Fruit fly (Drosophila melanogaster): ENCODE results near the gene CG14204.
A peak's percentile ranks its signal among the peaks of the same experiment; 100 is the strongest.

Gene CG14204

DNA sequence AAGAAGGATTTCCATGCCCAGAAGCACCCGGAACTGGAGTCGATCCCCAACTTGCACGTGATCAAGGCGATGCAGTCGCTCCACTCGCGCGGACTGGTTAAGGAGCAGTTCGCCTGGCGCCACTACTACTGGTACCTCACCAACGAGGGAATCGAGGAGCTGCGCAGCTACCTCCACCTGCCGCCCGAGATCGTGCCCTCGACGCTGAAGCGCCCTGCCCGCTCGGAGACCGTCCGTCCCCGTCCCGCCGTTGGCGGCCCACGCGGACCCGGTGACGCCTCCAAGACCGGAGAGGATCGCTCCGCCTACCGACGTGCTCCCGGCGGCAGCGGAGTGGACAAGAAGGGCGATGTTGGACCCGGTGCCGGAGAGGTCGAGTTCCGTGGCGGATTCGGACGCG, 15.1 kb downstream of the CG14204 start:
- TF ChIP-seq chm (GFP tag; IDR thresholded peaks at IDR 0.05) (peak; percentile 44; the same call in 1 of the 2 replicates), ken (GFP tag; IDR thresholded peaks at IDR 0.05) (0 out of 3 replicates have a peak, but pooled peaks have one; percentile 15), CG17912 (GFP tag; optimal IDR thresholded peaks at IDR 0.05) (no peak), sens (GFP tag) (peak; percentile 78), dmrt11E (tag; optimal IDR thresholded peaks at IDR 0.05) (no peak), ci (GFP tag; IDR thresholded peaks at IDR 0.05) (peak; percentile 46; the same call in 1 of the 3 replicates), Med (GFP tag) (peak; percentile 75), Usf (GFP tag; optimal IDR thresholded peaks at IDR 0.05) (no peak)

DNA sequence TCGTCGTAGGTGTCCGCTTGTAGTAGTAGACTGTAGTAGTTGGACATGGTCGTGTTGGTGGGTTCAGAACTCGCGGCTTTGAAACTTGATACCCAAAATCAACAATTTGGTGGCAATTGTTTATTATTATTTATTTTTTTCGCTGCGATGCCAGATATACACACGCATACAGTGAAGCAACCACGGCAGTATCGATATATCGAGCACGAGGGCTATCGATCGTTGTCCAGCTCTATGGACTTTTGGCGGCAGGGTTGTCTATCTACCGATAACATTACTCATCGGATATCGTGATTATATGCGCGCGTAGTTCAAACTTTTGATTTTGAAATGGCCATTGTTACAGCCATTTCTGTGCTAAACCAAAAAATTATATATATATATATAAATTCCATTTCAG, 18.2 kb downstream of the CG14204 start, which contains the start of gene CG14220:
CG14220 (minus strand) TSS at position 208 of the 400 bp plus-strand sequence.
- TF ChIP-seq sob (GFP tag; IDR thresholded peaks at IDR 0.05) (0 out of 2 replicates have a peak, but pooled peaks have one; percentile 5), CG30020 (tag; optimal IDR thresholded peaks at IDR 0.05) (peak; percentile 16), CG11504 (tag; optimal IDR thresholded peaks at IDR 0.05) (peak; percentile 10), knrl (GFP tag; IDR thresholded peaks at IDR 0.05; ENCODE audit: partially characterized antibody) (peak; percentile 87), CG32532 (GFP tag; IDR thresholded peaks at IDR 0.05) (no peak), CG14860 (GFP tag; IDR thresholded peaks at IDR 0.05; ENCODE audit: partially characterized antibody) (peak; percentile 90), Sry-δ (GFP tag; optimal IDR thresholded peaks at IDR 0.05) (peak; percentile 93), mld (GFP tag; IDR thresholded peaks at IDR 0.05; ENCODE audit: partially characterized antibody) (peak; percentile 93), CG2712 (tag; optimal IDR thresholded peaks at IDR 0.05) (peak; percentile 41), so (GFP tag; IDR thresholded peaks at IDR 0.05) (no peak), unc-4 (GFP tag; IDR thresholded peaks at IDR 0.05; ENCODE audit: partially characterized antibody) (peak; percentile 93), CHES-1-like (GFP tag; optimal IDR thresholded peaks at IDR 0.05) (peak; percentile 10), Aef1 (GFP tag; IDR thresholded peaks at IDR 0.05) (no peak), amos (GFP tag; IDR thresholded peaks at IDR 0.05; ENCODE audit: partially characterized antibody) (peak; percentile 95), C15 (GFP tag; IDR thresholded peaks at IDR 0.05) (no peak), CG2129 (GFP tag; IDR thresholded peaks at IDR 0.05; ENCODE audit: partially characterized antibody) (peak; percentile 63), exex (tag; optimal IDR thresholded peaks at IDR 0.05) (peak; percentile 6), dmrt11E (tag; optimal IDR thresholded peaks at IDR 0.05) (peak; percentile 0), Doc3 (GFP tag; IDR thresholded peaks at IDR 0.05; ENCODE audit: partially characterized antibody) (peak; percentile 85; the same call in 2 of the 3 replicates), dpn (GFP tag; optimal IDR thresholded peaks at IDR 0.05) (peak in 1 of 2 experiments; percentile 10), nerfin-2 (GFP tag; IDR thresholded peaks at IDR 0.05; ENCODE audit: partially characterized antibody) (peak; percentile 94), Dref (GFP tag; IDR thresholded peaks at IDR 0.05) (peak; percentile 99), CG16813 (GFP tag; IDR thresholded peaks at IDR 0.05; ENCODE audit: partially characterized antibody) (peak; percentile 93), CG34376 (GFP tag; optimal IDR thresholded peaks at IDR 0.05) (peak; percentile 51), Atf-2 (GFP tag; optimal IDR thresholded peaks at IDR 0.05) (no peak), nau (GFP tag; optimal IDR thresholded peaks at IDR 0.05) (no peak), CG14710 (tag; optimal IDR thresholded peaks at IDR 0.05) (peak; percentile 44), Lhr (GFP tag; optimal IDR thresholded peaks at IDR 0.05) (peak; percentile 36), Dll (GFP tag; IDR thresholded peaks at IDR 0.05; ENCODE audit: partially characterized antibody) (peak; percentile 87), zen2 (GFP tag; IDR thresholded peaks at IDR 0.05; ENCODE audit: partially characterized antibody) (peak; percentile 91), wdn (GFP tag; IDR thresholded peaks at IDR 0.05) (no peak), CG15514 (GFP tag; optimal IDR thresholded peaks at IDR 0.05) (peak; percentile 81), CG15601 (tag; optimal IDR thresholded peaks at IDR 0.05) (peak; percentile 2), esg (GFP tag; conservative IDR thresholded peaks at IDR 0.05) (no peak), crp (GFP tag; optimal IDR thresholded peaks at IDR 0.05) (peak in 1 of 2 experiments; percentile 35), CG2116 (GFP tag; optimal IDR thresholded peaks at IDR 0.05) (peak; percentile 98), inv (GFP tag; IDR thresholded peaks at IDR 0.05; ENCODE audit: partially characterized antibody) (peak; percentile 87), CG12659 (GFP tag; optimal IDR thresholded peaks at IDR 0.05) (peak; percentile 44), Nf-YB (GFP tag; optimal IDR thresholded peaks at IDR 0.05) (no peak), CG13287 (GFP tag; IDR thresholded peaks at IDR 0.05; ENCODE audit: partially characterized antibody) (peak; percentile 93)
